Worm (Caenorhabditis elegans): ENCODE results near the gene Y48A5A.3.

- TF ChIP-seq pqm-1 (tag; optimal IDR thresholded peaks at IDR 0.05) (no peak), fos-1 (tag; optimal IDR thresholded peaks at IDR 0.05) (no peak), skn-1 (tag; optimal IDR thresholded peaks at IDR 0.05) (no peak), ama-1 (optimal IDR thresholded peaks at IDR 0.05) (no peak), lin-15B (tag; optimal IDR thresholded peaks at IDR 0.05) (no peak), nhr-237 (tag; optimal IDR thresholded peaks at IDR 0.05) (no peak), pha-4 (tag; optimal IDR thresholded peaks at IDR 0.05) (no peak), nhr-77 (tag; optimal IDR thresholded peaks at IDR 0.05) (no peak), R02D3.7 (tag; optimal IDR thresholded peaks at IDR 0.05) (no peak), nhr-11 (tag; optimal IDR thresholded peaks at IDR 0.05) (no peak)
Measured at ce11 chrIV:1952312-1952711, 17.2 kb upstream of the Y48A5A.3 start.
